Fruit fly (Drosophila melanogaster): ENCODE measurements around the gene promL.

The promL gene

DNA sequence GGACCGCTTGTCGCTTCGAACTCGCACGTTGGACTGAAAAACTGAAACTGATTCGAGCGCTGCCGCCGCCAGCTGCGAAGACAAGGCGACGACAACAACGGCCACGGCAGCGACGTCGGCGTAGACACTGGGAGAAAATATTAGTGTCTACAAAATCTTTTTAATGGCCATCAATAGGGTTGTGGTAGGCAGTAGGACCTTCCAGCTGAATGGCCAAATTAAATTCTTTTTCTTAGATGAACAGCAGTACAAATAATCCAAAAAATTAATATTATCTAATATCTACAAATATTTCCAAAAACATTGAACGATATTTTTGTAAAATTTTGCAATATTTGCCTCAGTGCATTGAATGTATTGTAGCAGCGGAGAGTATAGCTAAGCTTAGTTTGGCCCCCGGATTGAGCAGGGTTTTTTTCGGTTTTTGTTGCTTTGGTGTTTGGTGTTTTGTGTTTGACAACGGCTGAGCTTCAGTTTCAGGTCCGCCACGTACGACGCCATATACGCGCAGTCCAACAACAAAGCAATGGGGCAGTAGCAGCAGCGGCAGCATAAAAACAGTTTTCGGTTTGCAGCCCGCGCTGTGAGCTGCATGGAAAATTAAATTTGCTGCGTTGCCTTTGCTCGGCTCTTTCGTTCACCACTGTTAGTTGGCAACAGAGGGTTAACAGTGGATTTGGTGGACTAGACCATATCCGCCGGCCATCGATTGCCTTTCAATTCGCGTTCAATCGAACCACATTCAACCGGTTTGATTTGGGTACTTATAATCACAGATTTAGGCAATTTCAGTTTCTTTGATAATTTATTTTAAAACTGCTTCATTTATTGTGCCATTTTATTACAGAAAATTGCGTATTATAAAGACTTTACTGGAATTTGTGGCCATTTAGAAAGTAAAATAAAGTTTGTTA is 20.4 kb downstream of the promL start, which contains the start of gene Cht7 (continued):
- TF ChIP-seq sqz (GFP tag; optimal IDR thresholded peaks at IDR 0.05) (peak; percentile 76), CG6654 (GFP tag; optimal IDR thresholded peaks at IDR 0.05) (peak; percentile 50), CG10274 (GFP tag; optimal IDR thresholded peaks at IDR 0.05) (peak; percentile 61), CG34422 (GFP tag; IDR thresholded peaks at IDR 0.05) (peak; percentile 85), ham (GFP tag; IDR thresholded peaks at IDR 0.05) (peak; percentile 61; the same call in 1 of the 2 replicates), slbo (GFP tag; IDR thresholded peaks at IDR 0.05) (peak; percentile 87), slp2 (GFP tag; optimal IDR thresholded peaks at IDR 0.05) (peak; percentile 57), CG18599 (GFP tag; optimal IDR thresholded peaks at IDR 0.05) (peak; percentile 85), maf-S (GFP tag; optimal IDR thresholded peaks at IDR 0.05) (peak; percentile 46), Trl (optimal IDR thresholded peaks at IDR 0.05) (no peak), Trl (GFP tag; optimal IDR thresholded peaks at IDR 0.05) (peak; percentile 32), CG14965 (GFP tag; optimal IDR thresholded peaks at IDR 0.05; ENCODE audit: borderline replicate concordance) (no peak), CG16779 (GFP tag; IDR thresholded peaks at IDR 0.05) (no peak), CG6854 (GFP tag; optimal IDR thresholded peaks at IDR 0.05) (peak; percentile 77), Fer2 (tag; optimal IDR thresholded peaks at IDR 0.05) (peak; percentile 46), CG6272 (GFP tag; IDR thresholded peaks at IDR 0.05) (peak; percentile 64; the same call in 1 of the 2 replicates), Gug (GFP tag; IDR thresholded peaks at IDR 0.05) (peak; percentile 66; the same call in 3 of the 4 replicates), shn (GFP tag; optimal IDR thresholded peaks at IDR 0.05) (peak; percentile 22), HHEX (GFP tag; optimal IDR thresholded peaks at IDR 0.05) (peak; percentile 72), CG12155 (GFP tag; optimal IDR thresholded peaks at IDR 0.05) (peak; percentile 76), HLH3B (GFP tag; IDR thresholded peaks at IDR 0.05) (peak; percentile 77), NC2β (GFP tag; optimal IDR thresholded peaks at IDR 0.05) (peak; percentile 68), Stat92E (GFP tag; optimal IDR thresholded peaks at IDR 0.05) (no peak), zen (tag; optimal IDR thresholded peaks at IDR 0.05) (peak; percentile 57), Sox100B (GFP tag; optimal IDR thresholded peaks at IDR 0.05) (peak; percentile 89), Xrp1 (GFP tag; IDR thresholded peaks at IDR 0.05) (peak; percentile 90), slou (GFP tag; optimal IDR thresholded peaks at IDR 0.05) (peak; percentile 32), gsb (GFP tag; IDR thresholded peaks at IDR 0.05) (peak; percentile 71), hb (GFP tag; IDR thresholded peaks at IDR 0.05; ENCODE audit: partially characterized antibody) (no peak), gem (tag; optimal IDR thresholded peaks at IDR 0.05) (peak; percentile 94), CG3847 (GFP tag; IDR thresholded peaks at IDR 0.05) (peak; percentile 83), gro (GFP tag; optimal IDR thresholded peaks at IDR 0.05) (peak; percentile 58), Dll (GFP tag; IDR thresholded peaks at IDR 0.05; ENCODE audit: partially characterized antibody) (no peak), sug (tag; optimal IDR thresholded peaks at IDR 0.05) (peak; percentile 80), CG2678 (tag; optimal IDR thresholded peaks at IDR 0.05) (peak; percentile 91), CG5245 (GFP tag; optimal IDR thresholded peaks at IDR 0.05) (peak; percentile 65), bigmax (GFP tag; optimal IDR thresholded peaks at IDR 0.05) (no peak), kay (GFP tag; optimal IDR thresholded peaks at IDR 0.05) (peak; percentile 61), CG2199 (GFP tag; IDR thresholded peaks at IDR 0.05) (no peak), ssp (GFP tag; IDR thresholded peaks at IDR 0.05) (peak; percentile 80), Dp (GFP tag; optimal IDR thresholded peaks at IDR 0.05) (no peak), Vsx1 (GFP tag; optimal IDR thresholded peaks at IDR 0.05) (peak; percentile 78), btn (GFP tag; optimal IDR thresholded peaks at IDR 0.05) (peak; percentile 43), dysf (GFP tag; IDR thresholded peaks at IDR 0.05) (peak; percentile 91), CG13775 (GFP tag; optimal IDR thresholded peaks at IDR 0.05) (peak; percentile 83), CG8924 (tag; optimal IDR thresholded peaks at IDR 0.05) (peak; percentile 91), grau (tag; optimal IDR thresholded peaks at IDR 0.05) (peak; percentile 91), en (GFP tag; optimal IDR thresholded peaks at IDR 0.05) (peak; percentile 46), h (optimal IDR thresholded peaks at IDR 0.05) (no peak)
